Fruit fly (Drosophila melanogaster): ENCODE results near the gene Msp300.

DNA sequence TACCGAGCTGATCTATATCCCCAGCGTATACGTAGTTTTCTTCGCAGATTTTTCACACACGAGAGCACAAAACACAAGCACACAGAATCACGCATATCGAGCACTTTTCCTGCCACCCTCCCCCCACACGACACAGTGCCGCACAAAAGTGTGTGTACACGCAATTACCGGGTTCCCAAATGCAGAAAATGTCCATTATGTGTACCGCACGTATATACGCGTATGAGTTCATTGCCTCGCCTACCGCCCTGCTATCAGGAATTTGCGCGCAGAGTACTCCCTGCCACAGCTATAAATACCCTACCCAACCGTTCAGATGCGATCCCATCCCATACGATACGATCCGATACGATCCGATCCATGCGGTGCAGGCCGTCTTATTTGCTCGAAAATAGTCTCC is 85.9 kb downstream of the Msp300 start:
- TF ChIP-seq crc (GFP tag; optimal IDR thresholded peaks at IDR 0.05) = no peak
- no peak for TF ChIP-seq CG14860 (GFP tag; IDR thresholded peaks at IDR 0.05; ENCODE audit: partially characterized antibody)
- TF ChIP-seq D19B (GFP tag; optimal IDR thresholded peaks at IDR 0.05) = no peak
- no peak for TF ChIP-seq Awh (GFP tag; IDR thresholded peaks at IDR 0.05)
- no peak for TF ChIP-seq CG16813 (GFP tag; IDR thresholded peaks at IDR 0.05; ENCODE audit: partially characterized antibody)
- TF ChIP-seq al (GFP tag; IDR thresholded peaks at IDR 0.05) = no peak
- no peak for TF ChIP-seq Rfx (GFP tag; IDR thresholded peaks at IDR 0.05)
- TF ChIP-seq CG31441 (GFP tag; IDR thresholded peaks at IDR 0.05) = no peak
- TF ChIP-seq HLH3B (GFP tag; IDR thresholded peaks at IDR 0.05) = no peak
- 0 out of 3 replicates have a peak, but pooled peaks have one; percentile 63 for TF ChIP-seq CG2199 (GFP tag; IDR thresholded peaks at IDR 0.05)
- no peak for TF ChIP-seq C15 (GFP tag; IDR thresholded peaks at IDR 0.05)
- no peak for TF ChIP-seq esg (GFP tag; conservative IDR thresholded peaks at IDR 0.05)
- no peak for TF ChIP-seq CG7556 (GFP tag; optimal IDR thresholded peaks at IDR 0.05)

Measured in whole organism, embryonic.